Fruit fly (Drosophila melanogaster): ENCODE data around the gene CG3009.

- TF ChIP-seq CG8478 (optimal IDR thresholded peaks at IDR 0.05) (no peak), CTCF (optimal IDR thresholded peaks at IDR 0.05) (no peak)
Observed at dm6 chrX:4612454-4612853, 54.0 kb downstream of the CG3009 start.

Data from S2 (cell line).